Fruit fly (Drosophila melanogaster) whole organism, embryonic: ENCODE measurements around the gene CG14362.

Experiments used
- Adf1 ChIP-seq: fragments of 200-800 bp; sonication (Bioruptor generic); IDR thresholded peaks from 2 replicates; pipeline ENCODE4 v1.3.6; 2022; ENCODE audit warnings: missing biosample characterization, missing genetic modification characterization
- Atf3 ChIP-seq: fragments of 200-800 bp; sonication (Bioruptor generic); optimal IDR thresholded peaks from 3 replicates; lab custom pipeline; 2016; ENCODE audit warnings: missing biosample characterization, missing genetic modification characterization
- BEAF-32 ChIP-seq: fragments of 200-800 bp; sonication (Bioruptor generic); optimal IDR thresholded peaks from 3 replicates; lab custom pipeline; 2017; ENCODE audit warnings: missing biosample characterization, missing genetic modification characterization, mild to moderate bottlenecking, moderate library complexity, missing genetic modification reagents
- CG10267 ChIP-seq: fragments of 200-800 bp; sonication (Bioruptor generic); optimal IDR thresholded peaks from 2 replicates; lab custom pipeline; 2018; ENCODE audit warnings: missing biosample characterization, mild to moderate bottlenecking, missing genetic modification characterization, moderate library complexity
- CG10321 ChIP-seq: fragments of 200-800 bp; sonication (Bioruptor generic); IDR thresholded peaks from 2 replicates; pipeline ENCODE4 v1.3.6; 2022; ENCODE audit warnings: missing biosample characterization, missing genetic modification characterization
- CG17359 ChIP-seq: fragments of 200-800 bp; sonication (Bioruptor generic); optimal IDR thresholded peaks from 3 replicates; lab custom pipeline; 2018; ENCODE audit warnings: missing biosample characterization, mild to moderate bottlenecking, missing genetic modification characterization, moderate library complexity
- CG18764 ChIP-seq: fragments of 200-800 bp; sonication (Bioruptor generic); optimal IDR thresholded peaks from 3 replicates; lab custom pipeline; 2016; ENCODE audit warnings: missing biosample characterization, missing genetic modification characterization
- CG34224 ChIP-seq: fragments of 200-800 bp; sonication (Bioruptor generic); IDR thresholded peaks from 3 replicates; pipeline ENCODE4 v1.3.6; 2022; ENCODE audit warnings: missing biosample characterization, missing genetic modification characterization; ENCODE audit not compliant: partially characterized antibody
- CG3995 ChIP-seq: fragments of 200-800 bp; sonication (Bioruptor generic); optimal IDR thresholded peaks from 3 replicates; lab custom pipeline; 2016; ENCODE audit warnings: missing biosample characterization, missing genetic modification characterization
- CG6683 ChIP-seq: fragments of 200-800 bp; sonication (Bioruptor generic); optimal IDR thresholded peaks from 2 replicates; lab custom pipeline; 2017; ENCODE audit warnings: missing biosample characterization, mild to moderate bottlenecking, missing genetic modification characterization, missing genetic modification reagents
- CG6813 ChIP-seq: fragments of 200-800 bp; sonication (Bioruptor generic); optimal IDR thresholded peaks from 2 replicates; lab custom pipeline; 2017; ENCODE audit warnings: missing biosample characterization, missing genetic modification characterization, mild to moderate bottlenecking, moderate library complexity, missing genetic modification reagents
- CG7271 ChIP-seq: fragments of 200-800 bp; sonication (Bioruptor generic); optimal IDR thresholded peaks from 2 replicates; lab custom pipeline; 2018; ENCODE audit warnings: missing biosample characterization, mild to moderate bottlenecking, missing genetic modification characterization, moderate library complexity
- CG7987 ChIP-seq: fragments of 200-800 bp; sonication (Bioruptor generic); optimal IDR thresholded peaks from 2 replicates; lab custom pipeline; 2018; ENCODE audit warnings: missing biosample characterization, mild to moderate bottlenecking, missing genetic modification characterization, moderate library complexity
- CG9797 ChIP-seq: fragments of 200-800 bp; sonication (Bioruptor generic); optimal IDR thresholded peaks from 3 replicates; lab custom pipeline; 2018; ENCODE audit warnings: missing biosample characterization, mild to moderate bottlenecking, missing genetic modification characterization
- CTCF ChIP-seq: fragments of 200-800 bp; sonication (Bioruptor generic); optimal IDR thresholded peaks from 2 replicates; lab custom pipeline; 2017; ENCODE audit warnings: missing biosample characterization, mild to moderate bottlenecking, missing genetic modification characterization, moderate library complexity
- Doc3 ChIP-seq: fragments of 200-800 bp; sonication (Bioruptor generic); IDR thresholded peaks from 3 replicates; pipeline ENCODE4 v1.3.6; 2022; ENCODE audit warnings: missing biosample characterization, missing genetic modification characterization; ENCODE audit not compliant: partially characterized antibody
- Dp ChIP-seq: fragments of 200-800 bp; sonication (Bioruptor generic); optimal IDR thresholded peaks from 2 replicates; lab custom pipeline; 2018; ENCODE audit warnings: missing biosample characterization, mild to moderate bottlenecking, missing genetic modification characterization, moderate library complexity
- E2f2 ChIP-seq: fragments of 200-800 bp; sonication (Bioruptor generic); IDR thresholded peaks from 2 replicates; pipeline ENCODE4 v1.3.6; 2022; ENCODE audit warnings: missing biosample characterization, missing genetic modification characterization
- HHEX ChIP-seq: fragments of 200-800 bp; sonication (Bioruptor generic); optimal IDR thresholded peaks from 3 replicates; lab custom pipeline; 2017; ENCODE audit warnings: missing biosample characterization, mild to moderate bottlenecking, missing genetic modification characterization, missing genetic modification reagents
- Hand ChIP-seq: fragments of 200-800 bp; sonication (Bioruptor generic); optimal IDR thresholded peaks from 2 replicates; lab custom pipeline; 2017; ENCODE audit warnings: mild to moderate bottlenecking, missing biosample characterization, missing genetic modification reagents, missing genetic modification characterization
- HmgD ChIP-seq: fragments of 200-800 bp; sonication (Bioruptor generic); optimal IDR thresholded peaks from 3 replicates; lab custom pipeline; 2016; ENCODE audit warnings: missing biosample characterization, missing genetic modification characterization
- Hr51 ChIP-seq, 2 experiments: fragments of 200-800 bp; sonication (Bioruptor generic); optimal IDR thresholded peaks; 2 replicates in 1 of 2; 3 replicates in 1 of 2; lab custom pipeline; 2016 to 2018; ENCODE audit warnings: missing biosample characterization in 2 of 2, missing genetic modification characterization in 2 of 2, mild to moderate bottlenecking in 1 of 2, moderate library complexity in 1 of 2
- Lhr ChIP-seq: fragments of 200-800 bp; sonication (Bioruptor generic); optimal IDR thresholded peaks from 3 replicates; lab custom pipeline; 2017; ENCODE audit warnings: mild to moderate bottlenecking, missing biosample characterization, missing genetic modification reagents, missing genetic modification characterization
- MBD-R2 ChIP-seq: fragments of 200-800 bp; sonication (Bioruptor generic); IDR thresholded peaks from 2 replicates; pipeline ENCODE4 v1.3.6; 2022; ENCODE audit warnings: missing biosample characterization, missing genetic modification characterization
- MESR4 ChIP-seq: fragments of 200-800 bp; sonication (Bioruptor generic); optimal IDR thresholded peaks from 2 replicates; lab custom pipeline; 2018; ENCODE audit warnings: missing biosample characterization, mild to moderate bottlenecking, missing genetic modification characterization, moderate library complexity
- Nf-YA ChIP-seq: fragments of 200-800 bp; sonication (Bioruptor generic); IDR thresholded peaks from 2 replicates; pipeline ENCODE4 v1.3.6; 2022; ENCODE audit warnings: missing biosample characterization, missing genetic modification characterization
- Opbp ChIP-seq: fragments of 200-800 bp; sonication (Bioruptor generic); IDR thresholded peaks from 3 replicates; pipeline ENCODE4 v1.3.6; 2022; ENCODE audit warnings: missing biosample characterization, missing genetic modification characterization; ENCODE audit not compliant: partially characterized antibody
- Sin3A ChIP-seq: fragments of >200 bp; optimal IDR thresholded peaks from 2 replicates; lab custom pipeline; 2018
- Vsx1 ChIP-seq: fragments of 200-800 bp; sonication (Bioruptor generic); optimal IDR thresholded peaks from 2 replicates; lab custom pipeline; 2017; ENCODE audit warnings: missing biosample characterization, mild to moderate bottlenecking, missing genetic modification characterization, missing genetic modification reagents
- amos ChIP-seq: fragments of 200-800 bp; sonication (Bioruptor generic); IDR thresholded peaks from 2 replicates; pipeline ENCODE4 v1.3.6; 2022; ENCODE audit warnings: missing biosample characterization, missing genetic modification characterization; ENCODE audit not compliant: partially characterized antibody
- ash1 ChIP-seq: fragments of 200-800 bp; sonication (Bioruptor generic); optimal IDR thresholded peaks from 2 replicates; lab custom pipeline; 2018; ENCODE audit warnings: missing biosample characterization, mild to moderate bottlenecking, missing genetic modification characterization
- bbx ChIP-seq: fragments of 200-800 bp; sonication (Bioruptor generic); IDR thresholded peaks from 2 replicates; pipeline ENCODE4 v1.3.6; 2022; ENCODE audit warnings: missing biosample characterization, missing genetic modification characterization; ENCODE audit not compliant: partially characterized antibody
- bigmax ChIP-seq: fragments of 200-800 bp; sonication (Bioruptor generic); optimal IDR thresholded peaks from 2 replicates; lab custom pipeline; 2018; ENCODE audit warnings: missing biosample characterization, mild to moderate bottlenecking, missing genetic modification characterization
- br ChIP-seq: fragments of >200 bp; optimal IDR thresholded peaks from 2 replicates; lab custom pipeline; 2017
- gcm2 ChIP-seq: fragments of 200-800 bp; sonication (Bioruptor generic); optimal IDR thresholded peaks from 2 replicates; lab custom pipeline; 2016; ENCODE audit warnings: missing biosample characterization, missing genetic modification characterization
- gsb ChIP-seq: fragments of 200-800 bp; sonication (Bioruptor generic); IDR thresholded peaks from 2 replicates; pipeline ENCODE4 v1.3.6; 2022; ENCODE audit warnings: missing biosample characterization, missing genetic modification characterization
- knrl ChIP-seq: fragments of 200-800 bp; sonication (Bioruptor generic); IDR thresholded peaks from 3 replicates; pipeline ENCODE4 v1.3.6; 2022; ENCODE audit warnings: missing biosample characterization, missing genetic modification characterization; ENCODE audit not compliant: partially characterized antibody
- luna ChIP-seq: fragments of 200-800 bp; sonication (Bioruptor generic); optimal IDR thresholded peaks from 2 replicates; lab custom pipeline; 2016; ENCODE audit warnings: missing biosample characterization, missing genetic modification characterization
- nau ChIP-seq: fragments of 200-800 bp; sonication (Bioruptor generic); optimal IDR thresholded peaks from 3 replicates; lab custom pipeline; 2017; ENCODE audit warnings: missing biosample characterization, mild to moderate bottlenecking, missing genetic modification characterization, missing genetic modification reagents
- oc ChIP-seq: fragments of 200-800 bp; sonication (Bioruptor generic); optimal IDR thresholded peaks from 2 replicates; lab custom pipeline; 2018; ENCODE audit warnings: missing biosample characterization, mild to moderate bottlenecking, missing genetic modification characterization, moderate library complexity
- odd ChIP-seq: fragments of 200-800 bp; sonication (Bioruptor generic); optimal IDR thresholded peaks from 2 replicates; lab custom pipeline; 2017; ENCODE audit warnings: missing biosample characterization, mild to moderate bottlenecking, missing genetic modification characterization
- pita ChIP-seq: fragments of 200-800 bp; sonication (Bioruptor generic); optimal IDR thresholded peaks from 2 replicates; lab custom pipeline; 2017; ENCODE audit warnings: missing biosample characterization, mild to moderate bottlenecking, missing genetic modification characterization
- sens-2 ChIP-seq: fragments of 200-800 bp; sonication (Bioruptor generic); IDR thresholded peaks from 2 replicates; pipeline ENCODE4 v1.3.6; 2022; ENCODE audit warnings: missing biosample characterization, missing genetic modification characterization
- stwl ChIP-seq: fragments of 200-800 bp; sonication (Bioruptor generic); optimal IDR thresholded peaks from 3 replicates; lab custom pipeline; 2018; ENCODE audit warnings: missing biosample characterization, mild to moderate bottlenecking, missing genetic modification characterization, moderate library complexity
- tll ChIP-seq, 2 experiments: fragments of 200-800 bp in 1 of 2; fragments of >200 bp in 1 of 2; sonication (Bioruptor generic) in 1 of 2; optimal IDR thresholded peaks; 2 replicates each; lab custom pipeline; 2017 to 2019; ENCODE audit warnings: missing biosample characterization in 2 of 2, missing genetic modification characterization in 2 of 2, mild to moderate bottlenecking in 1 of 2, moderate library complexity in 1 of 2
- trh ChIP-seq: fragments of 200-800 bp; sonication (Bioruptor generic); optimal IDR thresholded peaks from 2 replicates; lab custom pipeline; 2016; ENCODE audit warnings: missing biosample characterization, missing genetic modification characterization
- tx ChIP-seq: fragments of 200-800 bp; sonication (Bioruptor generic); optimal IDR thresholded peaks from 2 replicates; lab custom pipeline; 2016; ENCODE audit warnings: missing biosample characterization, missing genetic modification characterization
- unpg ChIP-seq: fragments of 200-800 bp; sonication (Bioruptor generic); optimal IDR thresholded peaks from 3 replicates; lab custom pipeline; 2018; ENCODE audit warnings: missing biosample characterization, mild to moderate bottlenecking, missing genetic modification characterization, moderate library complexity

The CG14362 gene

dm6 chr3R:13837807-13838206 lies 17.4 kb downstream of the CG14362 start, which contains the start of gene Nsf2 (continued):
- TF ChIP-seq br (lab: Kevin White, UChicago) = no peak
- TF ChIP-seq CG9797 (GFP tag; lab: Kevin White, UChicago) = peak; percentile 57
- TF ChIP-seq luna (GFP tag; lab: Kevin White, UChicago) = no peak
- peak; percentile 38 for TF ChIP-seq Sin3A
- peak; percentile 43 for TF ChIP-seq CG10267
- TF ChIP-seq odd (GFP tag; lab: Kevin White, UChicago) = no peak
- TF ChIP-seq HmgD = peak; percentile 74
- TF ChIP-seq CG17359 (tag; lab: Kevin White, UChicago) = no peak
- no peak for TF ChIP-seq gsb
- peak; percentile 62 for TF ChIP-seq CG7987 (GFP tag; lab: Kevin White, UChicago)
- TF ChIP-seq CG18764 (GFP tag; lab: Kevin White, UChicago) = no peak
- no peak for TF ChIP-seq CG10321
- peak; percentile 54; the same call in 2 of the 3 replicates for TF ChIP-seq CG34224 (GFP tag; lab: Robert Waterston, UW)
- TF ChIP-seq bigmax = no peak
- peak; percentile 94 for TF ChIP-seq MESR4 (GFP tag; lab: Kevin White, UChicago)
- no peak for TF ChIP-seq sens-2
- 0 out of 3 replicates have a peak, but pooled peaks have one; percentile 26 for TF ChIP-seq Doc3 (GFP tag; lab: Robert Waterston, UW)
- TF ChIP-seq HHEX (GFP tag; lab: Kevin White, UChicago) = no peak
- no peak for TF ChIP-seq gcm2 (GFP tag; lab: Kevin White, UChicago)
- TF ChIP-seq tx (GFP tag; lab: Kevin White, UChicago) = no peak

DNA sequence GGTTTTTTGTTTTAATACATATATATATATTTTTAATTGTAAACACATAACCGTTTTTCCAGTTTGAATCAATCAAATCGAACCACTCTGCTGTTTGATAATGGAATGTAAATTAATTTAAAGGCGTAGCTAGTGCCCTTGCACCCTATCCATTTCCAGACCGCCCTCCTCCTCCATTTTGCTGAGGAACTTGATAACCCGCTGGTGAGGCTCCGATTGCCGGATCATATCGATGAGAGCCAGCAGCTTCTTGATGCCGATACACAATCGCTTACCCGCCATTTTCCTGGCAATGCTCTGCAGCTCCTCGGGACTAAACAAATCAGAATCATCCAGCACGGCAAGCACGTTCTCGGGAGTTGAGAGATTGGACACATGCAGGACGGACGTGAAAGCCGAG lies 20.7 kb downstream of the CG14362 start:
- no peak for TF ChIP-seq Sin3A
- 0 out of 3 replicates have a peak, but pooled peaks have one; percentile 15 for TF ChIP-seq Opbp
- TF ChIP-seq, all 482 proteins: peak for 1

dm6 chr3R:13833515-13833914 lies 21.7 kb downstream of the CG14362 start:
- TF ChIP-seq Dp (peak; percentile 35), trh (GFP tag; lab: Kevin White, UChicago) (no peak), oc (tag; lab: Kevin White, UChicago) (no peak), Lhr (GFP tag; lab: Kevin White, UChicago) (peak; percentile 35), Atf3 (GFP tag; lab: Kevin White, UChicago) (no peak), nau (GFP tag; lab: Kevin White, UChicago) (no peak), bigmax (no peak), BEAF-32 (GFP tag; lab: Kevin White, UChicago) (peak; percentile 7), CG7271 (tag; lab: Kevin White, UChicago) (no peak), ash1 (GFP tag; lab: Kevin White, UChicago) (no peak), Vsx1 (GFP tag; lab: Kevin White, UChicago) (no peak), MBD-R2 (GFP tag; lab: Robert Waterston, UW) (peak; percentile 10; the same call in 1 of the 2 replicates), Hand (no peak), Hr51 (GFP tag; optimal IDR thresholded peaks at IDR 0.05; lab: Kevin White, UChicago) (no peak), Nf-YA (GFP tag; lab: Robert Waterston, UW) (no peak), CTCF (GFP tag; lab: Kevin White, UChicago) (peak; percentile 82), bbx (GFP tag; lab: Robert Waterston, UW) (0 out of 2 replicates have a peak, but pooled peaks have one; percentile 20), CG6683 (no peak), knrl (GFP tag; lab: Robert Waterston, UW) (peak; percentile 45; the same call in 2 of the 3 replicates), stwl (peak; percentile 62), CG3995 (GFP tag; lab: Kevin White, UChicago) (peak; percentile 82), pita (GFP tag; lab: Kevin White, UChicago) (peak; percentile 69), tll (GFP tag; optimal IDR thresholded peaks at IDR 0.05; lab: Kevin White, UChicago) (peak in 1 of 2 experiments; percentile 54), CG6813 (GFP tag; lab: Kevin White, UChicago) (no peak), Adf1 (GFP tag; lab: Robert Waterston, UW) (no peak), amos (GFP tag; lab: Robert Waterston, UW) (peak; percentile 59), E2f2 (GFP tag; lab: Robert Waterston, UW) (peak; percentile 71), unpg (GFP tag; lab: Kevin White, UChicago) (no peak)
